Worm (Caenorhabditis elegans) whole organism, mixed stage, embryonic: ENCODE results near the gene ttc-7.

Experiments used
- M03D4.4 ChIP-seq: sonication (generic microtip); optimal IDR thresholded peaks from 2 replicates; lab custom pipeline; 2017; ENCODE audit warnings: mild to moderate bottlenecking, missing genetic modification characterization, missing compliant biosample characterization
- lin-13 ChIP-seq: fragments of 150-350 bp; optimal IDR thresholded peaks from 2 replicates; lab custom pipeline; 2014; ENCODE audit warnings: missing biosample characterization, missing genetic modification characterization
- lin-32 ChIP-seq: fragments of 200-800 bp; sonication (Bioruptor generic); optimal IDR thresholded peaks from 2 replicates; lab custom pipeline; 2018; ENCODE audit warnings: mild to moderate bottlenecking, missing genetic modification characterization, missing compliant biosample characterization
- snpc-4 ChIP-seq: fragments of 150-350 bp; optimal IDR thresholded peaks from 2 replicates; lab custom pipeline; 2014; ENCODE audit warnings: missing biosample characterization, missing genetic modification characterization
- unc-62 ChIP-seq: fragments of 150-350 bp; optimal IDR thresholded peaks from 2 replicates; lab custom pipeline; 2014; ENCODE audit warnings: missing biosample characterization, missing genetic modification reagents, missing genetic modification characterization

ce11 chrIII:1903966-1904365, 43.7 kb downstream of the ttc-7 start:
- TF ChIP-seq snpc-4 (tag; lab: Kevin White, UChicago) (no peak), lin-32 (GFP tag; lab: Kevin White, UChicago) (no peak), lin-13 (tag; lab: Kevin White, UChicago) (no peak), M03D4.4 (no peak), unc-62 (GFP tag; lab: Kevin White, UChicago) (no peak)
